Fruit fly (Drosophila melanogaster): Measurements from ENCODE around the gene CG11584.

The CG11584 gene

dm6 chrX:14151906-14152305, 28.9 kb upstream of the CG11584 start, which contains the start of gene CG12479 (continued):
- TF ChIP-seq fd96Cb (tag; optimal IDR thresholded peaks at IDR 0.05): no peak

- no peak for TF ChIP-seq Chrac-16 (GFP tag; optimal IDR thresholded peaks at IDR 0.05)
- no peak for TF ChIP-seq tll (GFP tag; optimal IDR thresholded peaks at IDR 0.05)
- TF ChIP-seq Doc3 (GFP tag; IDR thresholded peaks at IDR 0.05; ENCODE audit: partially characterized antibody): no peak
- TF ChIP-seq Ets97D (GFP tag; optimal IDR thresholded peaks at IDR 0.05): no peak
- TF ChIP-seq fru (optimal IDR thresholded peaks at IDR 0.05): no peak
- TF ChIP-seq exex (tag; optimal IDR thresholded peaks at IDR 0.05): no peak
- no peak for TF ChIP-seq Lpt (GFP tag; optimal IDR thresholded peaks at IDR 0.05)
- TF ChIP-seq insv (GFP tag; optimal IDR thresholded peaks at IDR 0.05): no peak
- TF ChIP-seq CG9876 (GFP tag; optimal IDR thresholded peaks at IDR 0.05): no peak
- no peak for TF ChIP-seq CG7357 (GFP tag; IDR thresholded peaks at IDR 0.05)
- TF ChIP-seq CG10147 (GFP tag; optimal IDR thresholded peaks at IDR 0.05): no peak
- no peak for TF ChIP-seq sob (GFP tag; IDR thresholded peaks at IDR 0.05)
- TF ChIP-seq H15 (GFP tag; IDR thresholded peaks at IDR 0.05): no peak
- TF ChIP-seq wek (GFP tag; optimal IDR thresholded peaks at IDR 0.05): no peak
- TF ChIP-seq CG6791 (GFP tag; IDR thresholded peaks at IDR 0.05; ENCODE audit: partially characterized antibody): no peak
- TF ChIP-seq CG9727 (GFP tag; optimal IDR thresholded peaks at IDR 0.05): no peak
- no peak for TF ChIP-seq disco-r (GFP tag; optimal IDR thresholded peaks at IDR 0.05)
- TF ChIP-seq CG10274 (GFP tag; optimal IDR thresholded peaks at IDR 0.05): no peak
- no peak for TF ChIP-seq CG30431 (GFP tag; optimal IDR thresholded peaks at IDR 0.05)
These were observed 27.1 kb upstream of the CG11584 start for dm6 chrX:14153689-14154088.

dm6 chrX:14169068-14169642, 11.7 kb upstream of the CG11584 start, which contains the start of gene CG12480:
Gene CG12480, plus strand, starts transcription at chrX:14169592.
- TF ChIP-seq klu (GFP tag; IDR thresholded peaks at IDR 0.05) (no peak), gcm (GFP tag; optimal IDR thresholded peaks at IDR 0.05) (no peak), insv (GFP tag; optimal IDR thresholded peaks at IDR 0.05) (no peak), sob (GFP tag; IDR thresholded peaks at IDR 0.05) (peak; percentile 53; the same call in 1 of the 2 replicates), CG4707 (GFP tag; optimal IDR thresholded peaks at IDR 0.05) (no peak), CG17612 (GFP tag; IDR thresholded peaks at IDR 0.05) (no peak), CG13624 (GFP tag; optimal IDR thresholded peaks at IDR 0.05) (peak; percentile 51), HmgZ (tag; optimal IDR thresholded peaks at IDR 0.05) (peak; percentile 44), Oli (tag; optimal IDR thresholded peaks at IDR 0.05) (peak; percentile 0), zf30C (GFP tag; optimal IDR thresholded peaks at IDR 0.05) (no peak), CG2712 (tag; optimal IDR thresholded peaks at IDR 0.05) (peak; percentile 22), Stat92E (GFP tag; optimal IDR thresholded peaks at IDR 0.05) (no peak), Deaf1 (tag; optimal IDR thresholded peaks at IDR 0.05) (peak; percentile 25), ttk (GFP tag; IDR thresholded peaks at IDR 0.05) (no peak), CG10321 (GFP tag; IDR thresholded peaks at IDR 0.05) (no peak), crp (GFP tag; optimal IDR thresholded peaks at IDR 0.05) (no peak), cg (GFP tag; optimal IDR thresholded peaks at IDR 0.05) (no peak), Lhr (GFP tag; optimal IDR thresholded peaks at IDR 0.05) (no peak), ranshi (GFP tag; IDR thresholded peaks at IDR 0.05) (peak; percentile 55; the same call in 1 of the 2 replicates), CG13894 (tag; optimal IDR thresholded peaks at IDR 0.05) (peak; percentile 64), CG7786 (GFP tag; optimal IDR thresholded peaks at IDR 0.05) (no peak), CG3065 (GFP tag; optimal IDR thresholded peaks at IDR 0.05) (no peak), mam (GFP tag; optimal IDR thresholded peaks at IDR 0.05) (peak; percentile 42), toy (GFP tag; IDR thresholded peaks at IDR 0.05) (no peak), CG14441 (GFP tag; IDR thresholded peaks at IDR 0.05) (no peak), Bdp1 (GFP tag; optimal IDR thresholded peaks at IDR 0.05) (no peak), Optix (GFP tag; IDR thresholded peaks at IDR 0.05) (no peak), CG4854 (GFP tag; optimal IDR thresholded peaks at IDR 0.05) (no peak), CG13424 (tag; optimal IDR thresholded peaks at IDR 0.05) (no peak), knrl (GFP tag; IDR thresholded peaks at IDR 0.05; ENCODE audit: partially characterized antibody) (no peak)
